Worm (Caenorhabditis elegans) whole organism, L1 larva: ENCODE results near the gene wdr-83.

Experiments used
- C04F5.9 ChIP-seq: sonication (generic microtip); optimal IDR thresholded peaks from 2 replicates; lab custom pipeline; 2016; ENCODE audit warnings: missing genetic modification characterization, missing compliant biosample characterization
- C16A3.4 ChIP-seq: fragments of 150-350 bp; optimal IDR thresholded peaks from 2 replicates; lab custom pipeline; 2014; ENCODE audit warnings: missing biosample characterization, missing genetic modification characterization
- Y116A8C.19 ChIP-seq: sonication (generic microtip); optimal IDR thresholded peaks from 2 replicates; lab custom pipeline; 2016; ENCODE audit warnings: missing compliant biosample characterization, missing genetic modification characterization, borderline replicate concordance
- aha-1 ChIP-seq: fragments of 150-350 bp; optimal IDR thresholded peaks from 2 replicates; lab custom pipeline; 2014; ENCODE audit warnings: missing biosample characterization, missing genetic modification characterization
- alr-1 ChIP-seq: fragments of 200-800 bp; sonication (Bioruptor generic); optimal IDR thresholded peaks from 2 replicates; lab custom pipeline; 2018; ENCODE audit warnings: borderline replicate concordance, mild to moderate bottlenecking, missing genetic modification characterization, missing compliant biosample characterization
- ama-1 ChIP-seq: fragments of 150-350 bp; optimal IDR thresholded peaks from 2 replicates; lab custom pipeline; 2014
- ceh-82 ChIP-seq, 3 experiments: fragments of 150-350 bp in 1 of 3; sonication (generic microtip) in 2 of 3; optimal IDR thresholded peaks; 2 replicates each; lab custom pipeline; 2014 to 2017; ENCODE audit warnings: missing biosample characterization in 3 of 3, missing genetic modification characterization in 3 of 3
- ceh-90 ChIP-seq: sonication (generic microtip); optimal IDR thresholded peaks from 2 replicates; lab custom pipeline; 2016; ENCODE audit warnings: missing genetic modification characterization, missing compliant biosample characterization
- ces-1 ChIP-seq: fragments of 150-350 bp; optimal IDR thresholded peaks from 2 replicates; lab custom pipeline; 2014; ENCODE audit warnings: missing biosample characterization, missing genetic modification reagents, missing genetic modification characterization
- dsc-1 ChIP-seq: sonication (generic microtip); optimal IDR thresholded peaks from 2 replicates; lab custom pipeline; 2016; ENCODE audit warnings: mild to moderate bottlenecking, missing genetic modification characterization, missing compliant biosample characterization
- efl-1 ChIP-seq, 4 experiments: fragments of 150-350 bp; optimal IDR thresholded peaks in 3 of 4; peaks in 1 of 4; 1 replicate in 1 of 4; 2 replicates in 3 of 4; lab custom pipeline; 2014; ENCODE audit warnings: missing biosample characterization in 2 of 4, missing genetic modification characterization in 2 of 4, missing genetic modification reagents in 2 of 4
- efl-3 ChIP-seq: fragments of 200-800 bp; sonication (Bioruptor generic); optimal IDR thresholded peaks from 2 replicates; lab custom pipeline; 2018; ENCODE audit warnings: mild to moderate bottlenecking, missing genetic modification characterization, missing compliant biosample characterization
- egl-13 ChIP-seq: sonication (generic microtip); optimal IDR thresholded peaks from 2 replicates; lab custom pipeline; 2016; ENCODE audit warnings: missing genotype, missing genetic modification reagents, missing genetic modification characterization, missing compliant biosample characterization
- egl-27 ChIP-seq, 2 experiments: fragments of 150-350 bp in 1 of 2; sonication (generic microtip); optimal IDR thresholded peaks; 3 replicates each; lab custom pipeline; 2017 to 2018; ENCODE audit warnings: missing biosample characterization in 2 of 2, missing genetic modification characterization in 2 of 2, missing genetic modification reagents in 2 of 2
- elt-2 ChIP-seq: sonication (generic microtip); optimal IDR thresholded peaks from 2 replicates; lab custom pipeline; 2016; ENCODE audit warnings: missing genetic modification characterization, mild to moderate bottlenecking, inconsistent platforms, missing compliant biosample characterization, missing genetic modification reagents
- fkh-10 ChIP-seq: sonication (generic microtip); optimal IDR thresholded peaks from 2 replicates; lab custom pipeline; 2017; ENCODE audit warnings: missing biosample characterization, missing genetic modification reagents, missing genetic modification characterization
- fkh-8 ChIP-seq: sonication (generic microtip); optimal IDR thresholded peaks from 2 replicates; lab custom pipeline; 2016; ENCODE audit warnings: mild to moderate bottlenecking, missing genetic modification characterization, missing compliant biosample characterization
- hlh-17 ChIP-seq: fragments of 200-800 bp; sonication (Bioruptor generic); optimal IDR thresholded peaks from 2 replicates; lab custom pipeline; 2018; ENCODE audit warnings: missing genetic modification characterization, mild to moderate bottlenecking, missing compliant biosample characterization, moderate library complexity, borderline replicate concordance
- hlh-4 ChIP-seq: sonication (generic microtip); optimal IDR thresholded peaks from 2 replicates; lab custom pipeline; 2016; ENCODE audit warnings: mild to moderate bottlenecking, missing genetic modification characterization, missing compliant biosample characterization
- jun-1 ChIP-seq: fragments of 150-350 bp; optimal IDR thresholded peaks from 2 replicates; lab custom pipeline; 2014; ENCODE audit warnings: missing biosample characterization, missing genetic modification reagents, missing genetic modification characterization
- lin-13 ChIP-seq: fragments of 150-350 bp; optimal IDR thresholded peaks from 2 replicates; lab custom pipeline; 2014; ENCODE audit warnings: missing biosample characterization, missing genetic modification reagents, missing genetic modification characterization
- lin-14 ChIP-seq: fragments of 200-800 bp; sonication (Bioruptor generic); optimal IDR thresholded peaks from 2 replicates; lab custom pipeline; 2018; ENCODE audit warnings: mild to moderate bottlenecking, missing genetic modification characterization, moderate library complexity, missing compliant biosample characterization
- lin-15B ChIP-seq: fragments of 150-350 bp; sonication (generic microtip); optimal IDR thresholded peaks from 3 replicates; lab custom pipeline; 2014; ENCODE audit warnings: missing biosample characterization, missing genetic modification characterization
- lir-3 ChIP-seq: sonication (generic microtip); optimal IDR thresholded peaks from 2 replicates; lab custom pipeline; 2016; ENCODE audit warnings: mild to moderate bottlenecking, missing genetic modification characterization, moderate library complexity, missing compliant biosample characterization; ENCODE audit not compliant: poor library complexity
- lsy-2 ChIP-seq, 2 experiments: fragments of 150-350 bp; optimal IDR thresholded peaks; 2 replicates each; lab custom pipeline; 2014; ENCODE audit warnings: missing biosample characterization in 2 of 2, missing genetic modification characterization in 2 of 2
- mab-9 ChIP-seq: fragments of 200-800 bp; sonication (Bioruptor generic); IDR thresholded peaks from 2 replicates; pipeline ENCODE4 v1.3.6; 2022; ENCODE audit warnings: missing genetic modification reagents, missing genetic modification characterization, missing compliant biosample characterization
- mep-1 ChIP-seq: fragments of 150-350 bp; optimal IDR thresholded peaks from 2 replicates; lab custom pipeline; 2014; ENCODE audit warnings: missing biosample characterization, missing genetic modification characterization
- nhr-11 ChIP-seq: fragments of 150-350 bp; optimal IDR thresholded peaks from 2 replicates; lab custom pipeline; 2014; ENCODE audit warnings: missing biosample characterization, missing genetic modification characterization
- nhr-12 ChIP-seq: sonication (generic microtip); optimal IDR thresholded peaks from 2 replicates; lab custom pipeline; 2017; ENCODE audit warnings: missing biosample characterization, missing genetic modification characterization
- nhr-19 ChIP-seq: fragments of 200-800 bp; sonication (Bioruptor generic); conservative IDR thresholded peaks from 2 replicates; pipeline ENCODE4 v1.3.6; 2022; ENCODE audit warnings: missing genetic modification characterization, missing compliant biosample characterization
- nhr-20 ChIP-seq: sonication (generic microtip); optimal IDR thresholded peaks from 2 replicates; lab custom pipeline; 2016; ENCODE audit warnings: mild to moderate bottlenecking, missing genetic modification characterization, missing compliant biosample characterization
- nhr-237 ChIP-seq: fragments of 150-350 bp; optimal IDR thresholded peaks from 2 replicates; lab custom pipeline; 2014; ENCODE audit warnings: missing biosample characterization, missing genetic modification characterization
- nhr-28 ChIP-seq: fragments of 150-350 bp; optimal IDR thresholded peaks from 2 replicates; lab custom pipeline; 2014; ENCODE audit warnings: missing biosample characterization, missing genetic modification characterization
- nhr-47 ChIP-seq: sonication (generic microtip); optimal IDR thresholded peaks from 2 replicates; lab custom pipeline; 2016; ENCODE audit warnings: mild to moderate bottlenecking, missing genetic modification characterization, moderate library complexity, missing compliant biosample characterization
- nhr-71 ChIP-seq: sonication (generic microtip); optimal IDR thresholded peaks from 2 replicates; lab custom pipeline; 2016; ENCODE audit warnings: mild to moderate bottlenecking, missing genetic modification characterization, moderate library complexity, missing compliant biosample characterization
- nhr-76 ChIP-seq: sonication (generic microtip); optimal IDR thresholded peaks from 2 replicates; lab custom pipeline; 2017; ENCODE audit warnings: missing biosample characterization, missing genetic modification characterization
- nhr-77 ChIP-seq: fragments of 150-350 bp; optimal IDR thresholded peaks from 2 replicates; lab custom pipeline; 2014; ENCODE audit warnings: missing biosample characterization, missing genetic modification characterization
- nhr-84 ChIP-seq: sonication (generic microtip); optimal IDR thresholded peaks from 2 replicates; lab custom pipeline; 2017; ENCODE audit warnings: missing biosample characterization, missing genetic modification characterization
- nhr-90 ChIP-seq: sonication (generic microtip); optimal IDR thresholded peaks from 2 replicates; lab custom pipeline; 2016; ENCODE audit warnings: mild to moderate bottlenecking, missing genetic modification characterization, missing compliant biosample characterization; ENCODE audit not compliant: poor library complexity
- pag-3 ChIP-seq: sonication (generic microtip); optimal IDR thresholded peaks from 2 replicates; lab custom pipeline; 2017; ENCODE audit warnings: missing genetic modification characterization, mild to moderate bottlenecking, missing compliant biosample characterization, antibody characterized with exemption, borderline replicate concordance; ENCODE audit not compliant: insufficient read depth
- pax-3 ChIP-seq: fragments of 200-800 bp; sonication (Bioruptor generic); optimal IDR thresholded peaks from 2 replicates; lab custom pipeline; 2018; ENCODE audit warnings: mild to moderate bottlenecking, missing genetic modification characterization, moderate library complexity, missing compliant biosample characterization
- pqm-1 ChIP-seq: sonication (generic microtip); optimal IDR thresholded peaks from 3 replicates; lab custom pipeline; 2017; ENCODE audit warnings: missing biosample characterization, missing genetic modification characterization
- snu-23 ChIP-seq: sonication (generic microtip); optimal IDR thresholded peaks from 2 replicates; lab custom pipeline; 2016; ENCODE audit warnings: missing genetic modification characterization, missing compliant biosample characterization
- sptf-1 ChIP-seq: fragments of 150-350 bp; optimal IDR thresholded peaks from 2 replicates; lab custom pipeline; 2014; ENCODE audit warnings: missing biosample characterization, missing genetic modification characterization
- sup-37 ChIP-seq: fragments of 200-800 bp; sonication (Bioruptor generic); optimal IDR thresholded peaks from 2 replicates; lab custom pipeline; 2018; ENCODE audit warnings: mild to moderate bottlenecking, missing genetic modification characterization, missing compliant biosample characterization
- swsn-7 ChIP-seq: sonication (generic microtip); optimal IDR thresholded peaks from 2 replicates; lab custom pipeline; 2016; ENCODE audit warnings: missing genetic modification characterization, missing compliant biosample characterization
- unc-62 ChIP-seq: fragments of 150-350 bp; optimal IDR thresholded peaks from 2 replicates; lab custom pipeline; 2014; ENCODE audit warnings: missing biosample characterization, missing genetic modification reagents, missing genetic modification characterization
- unc-86 ChIP-seq: sonication (generic microtip); optimal IDR thresholded peaks from 2 replicates; lab custom pipeline; 2016; ENCODE audit warnings: missing genetic modification characterization, missing compliant biosample characterization
- unc-98 ChIP-seq: fragments of 200-800 bp; sonication (Bioruptor generic); IDR thresholded peaks from 2 replicates; pipeline ENCODE4 v1.3.6; 2022; ENCODE audit warnings: missing genetic modification characterization, missing compliant biosample characterization
- xbp-1 ChIP-seq: sonication (generic microtip); optimal IDR thresholded peaks from 2 replicates; lab custom pipeline; 2016; ENCODE audit warnings: missing genetic modification characterization, missing compliant biosample characterization
- zag-1 ChIP-seq: fragments of 150-350 bp; optimal IDR thresholded peaks from 2 replicates; lab custom pipeline; 2014; ENCODE audit warnings: missing biosample characterization, missing genetic modification characterization
- zip-4 ChIP-seq: fragments of 200-800 bp; sonication (Bioruptor generic); optimal IDR thresholded peaks from 2 replicates; lab custom pipeline; 2018; ENCODE audit warnings: mild to moderate bottlenecking, missing genetic modification characterization, moderate library complexity, missing compliant biosample characterization

wdr-83 gene

ce11 chrII:4999122-4999521, 32.4 kb downstream of the wdr-83 start, which contains the start of gene citk-2 (continued):
- TF ChIP-seq nhr-90 (tag; lab: Kevin White, UChicago) (peak; percentile 93), nhr-237 (tag; lab: Kevin White, UChicago) (peak; percentile 50), aha-1 (tag; lab: Kevin White, UChicago) (peak; percentile 50), zag-1 (tag; lab: Kevin White, UChicago) (peak; percentile 37), lsy-2 (tag; optimal IDR thresholded peaks at IDR 0.05; lab: Kevin White, UChicago) (peak; percentile 95), sup-37 (peak; percentile 52), hlh-4 (tag; lab: Kevin White, UChicago) (no peak), nhr-71 (peak; percentile 96), pag-3 (no peak), unc-86 (tag; lab: Kevin White, UChicago) (peak; percentile 92), C04F5.9 (tag; lab: Kevin White, UChicago) (peak; percentile 80), elt-2 (tag; lab: Kevin White, UChicago) (peak; percentile 99), lin-15B (peak; percentile 77), nhr-20 (peak; percentile 95), hlh-17 (GFP tag; lab: Kevin White, UChicago) (no peak), Y116A8C.19 (tag; lab: Kevin White, UChicago) (no peak), nhr-11 (peak; percentile 86), nhr-12 (tag; lab: Kevin White, UChicago) (no peak), nhr-47 (tag; lab: Kevin White, UChicago) (peak; percentile 96), efl-3 (GFP tag; lab: Kevin White, UChicago) (peak; percentile 38), C16A3.4 (peak; percentile 92), swsn-7 (tag; lab: Kevin White, UChicago) (peak; percentile 95), lin-14 (peak; percentile 88), unc-62 (no peak), egl-27 (tag; optimal IDR thresholded peaks at IDR 0.05; lab: Kevin White, UChicago) (peak in 1 of 2 experiments; percentile 1), pqm-1 (tag; lab: Kevin White, UChicago) (no peak), egl-13 (tag; lab: Kevin White, UChicago) (peak; percentile 85), nhr-77 (peak; percentile 61), nhr-84 (tag; lab: Kevin White, UChicago) (peak; percentile 58), fkh-8 (tag; lab: Kevin White, UChicago) (peak; percentile 66), lin-13 (GFP tag; lab: Kevin White, UChicago) (peak; percentile 79), xbp-1 (tag; lab: Kevin White, UChicago) (peak; percentile 94), nhr-76 (tag; lab: Kevin White, UChicago) (no peak), pax-3 (tag; lab: Kevin White, UChicago) (peak; percentile 79), ceh-82 (tag; optimal IDR thresholded peaks at IDR 0.05; lab: Kevin White, UChicago) (peak; percentile 74 to 90 (median 88)), mep-1 (tag; lab: Kevin White, UChicago) (peak; percentile 98), alr-1 (tag; lab: Kevin White, UChicago) (no peak), efl-1 (optimal IDR thresholded peaks at IDR 0.05; lab: Kevin White, UChicago) (peak; percentile 100), efl-1 (GFP tag; optimal IDR thresholded peaks at IDR 0.05 in 1 of 2; lab: Kevin White, UChicago) (peak; percentile 100), sptf-1 (tag; lab: Kevin White, UChicago) (no peak), fkh-10 (GFP tag; lab: Kevin White, UChicago) (peak; percentile 21), ces-1 (no peak), lir-3 (tag; lab: Kevin White, UChicago) (peak; percentile 85), unc-98 (GFP tag; lab: Robert Waterston, UW) (peak; percentile 41; the same call in 1 of the 2 replicates), nhr-28 (tag; lab: Kevin White, UChicago) (no peak), snu-23 (GFP tag; lab: Kevin White, UChicago) (peak; percentile 96), ceh-90 (tag; lab: Kevin White, UChicago) (peak; percentile 60), nhr-19 (GFP tag; lab: Robert Waterston, UW) (peak; percentile 93), zip-4 (peak; percentile 73), ama-1 (lab: Kevin White, UChicago) (no peak), mab-9 (GFP tag; lab: Robert Waterston, UW) (peak; percentile 80), jun-1 (tag; lab: Kevin White, UChicago) (peak; percentile 89), dsc-1 (tag; lab: Kevin White, UChicago) (peak; percentile 94)
